Worm (Caenorhabditis elegans) whole organism, L4 larva: ENCODE results near the gene cam-1.

Experiments used
- F10B5.3 ChIP-seq: sonication (generic microtip); optimal IDR thresholded peaks from 2 replicates; lab custom pipeline; 2016; ENCODE audit warnings: mild to moderate bottlenecking, missing genetic modification characterization, missing compliant biosample characterization
- F26F4.8 ChIP-seq: fragments of 200-800 bp; sonication (Bioruptor generic); conservative IDR thresholded peaks from 2 replicates; pipeline ENCODE4 v1.3.6; 2022; ENCODE audit warnings: missing genetic modification characterization, missing compliant biosample characterization
- F37D6.2 ChIP-seq: sonication (generic microtip); optimal IDR thresholded peaks from 2 replicates; lab custom pipeline; 2016; ENCODE audit warnings: mild to moderate bottlenecking, missing genetic modification characterization, missing compliant biosample characterization
- Y5F2A.4 ChIP-seq: fragments of 200-800 bp; sonication (Bioruptor generic); optimal IDR thresholded peaks from 2 replicates; lab custom pipeline; 2018; ENCODE audit warnings: mild to moderate bottlenecking, missing genetic modification characterization, missing compliant biosample characterization
- ZK546.5 ChIP-seq, 2 experiments: sonication (generic microtip); optimal IDR thresholded peaks; 2 replicates each; lab custom pipeline; 2017; ENCODE audit warnings: missing biosample characterization in 2 of 2, missing genetic modification characterization in 2 of 2
- aha-1 ChIP-seq: fragments of 150-350 bp; peaks from one replicate; lab custom pipeline; 2014; ENCODE audit warnings: missing biosample characterization, missing genetic modification characterization
- aly-2 ChIP-seq: sonication (generic microtip); optimal IDR thresholded peaks from 2 replicates; lab custom pipeline; 2018; ENCODE audit warnings: missing biosample characterization, missing genetic modification characterization
- attf-4 ChIP-seq: sonication (generic microtip); optimal IDR thresholded peaks from 3 replicates; lab custom pipeline; 2017; ENCODE audit warnings: missing biosample characterization, missing genetic modification characterization
- ceh-20 ChIP-seq: fragments of 200-800 bp; sonication (Bioruptor generic); IDR thresholded peaks from 2 replicates; pipeline ENCODE4 v1.3.6; 2022; ENCODE audit warnings: missing genetic modification reagents, missing genetic modification characterization, missing compliant biosample characterization
- ceh-44 ChIP-seq: fragments of 200-800 bp; sonication (Bioruptor generic); IDR thresholded peaks from 2 replicates; pipeline ENCODE4 v1.3.6; 2022; ENCODE audit warnings: missing genetic modification reagents, missing genetic modification characterization, missing compliant biosample characterization
- ceh-82 ChIP-seq: sonication (generic microtip); optimal IDR thresholded peaks from 2 replicates; lab custom pipeline; 2017; ENCODE audit warnings: missing biosample characterization, missing genetic modification characterization
- cey-2 ChIP-seq: sonication (generic microtip); optimal IDR thresholded peaks from 3 replicates; lab custom pipeline; 2017; ENCODE audit warnings: missing genetic modification characterization, mild to moderate bottlenecking, missing compliant biosample characterization, antibody characterized with exemption, borderline replicate concordance; ENCODE audit not compliant: insufficient read depth
- ctbp-1 ChIP-seq: fragments of 200-800 bp; sonication (Bioruptor generic); IDR thresholded peaks from 2 replicates; pipeline ENCODE4 v1.3.6; 2022; ENCODE audit warnings: missing genetic modification reagents, missing genetic modification characterization, missing compliant biosample characterization
- daf-8 ChIP-seq: fragments of 200-800 bp; sonication (Bioruptor generic); IDR thresholded peaks from 2 replicates; pipeline ENCODE4 v1.3.6; 2022; ENCODE audit warnings: missing genetic modification characterization, missing compliant biosample characterization
- dmd-8 ChIP-seq: fragments of 200-800 bp; sonication (Bioruptor generic); IDR thresholded peaks from 2 replicates; pipeline ENCODE4 v1.3.6; 2022; ENCODE audit warnings: missing genetic modification characterization, missing compliant biosample characterization
- egl-27 ChIP-seq: sonication (generic microtip); optimal IDR thresholded peaks from 3 replicates; lab custom pipeline; 2017; ENCODE audit warnings: missing biosample characterization, missing genetic modification reagents, missing genetic modification characterization
- egl-43 ChIP-seq: fragments of 200-800 bp; sonication (Bioruptor generic); IDR thresholded peaks from 2 replicates; pipeline ENCODE4 v1.3.6; 2022; ENCODE audit warnings: missing genetic modification reagents, missing genetic modification characterization, missing compliant biosample characterization
- fkh-10 ChIP-seq: fragments of 150-350 bp; optimal IDR thresholded peaks from 2 replicates; lab custom pipeline; 2014; ENCODE audit warnings: missing biosample characterization, missing genetic modification reagents, missing genetic modification characterization
- fos-1 ChIP-seq: fragments of 150-350 bp; optimal IDR thresholded peaks from 2 replicates; lab custom pipeline; 2014; ENCODE audit warnings: missing biosample characterization, missing genetic modification characterization
- gei-8 ChIP-seq: fragments of 200-800 bp; sonication (Bioruptor generic); optimal IDR thresholded peaks from 2 replicates; lab custom pipeline; 2018; ENCODE audit warnings: mild to moderate bottlenecking, missing genetic modification characterization, missing compliant biosample characterization
- hif-1 ChIP-seq, 2 experiments: sonication (generic microtip); optimal IDR thresholded peaks; 2 replicates each; lab custom pipeline; 2016 to 2017; ENCODE audit warnings: missing compliant biosample characterization in 2 of 2, missing genetic modification characterization in 2 of 2, missing genetic modification reagents in 2 of 2, missing genotype in 2 of 2, mild to moderate bottlenecking in 1 of 2
- hmg-1.1 ChIP-seq: fragments of 200-800 bp; sonication (Bioruptor generic); IDR thresholded peaks from 2 replicates; pipeline ENCODE4 v1.3.6; 2022; ENCODE audit warnings: missing genetic modification reagents, missing genetic modification characterization, missing compliant biosample characterization
- jun-1 ChIP-seq: fragments of 150-350 bp; optimal IDR thresholded peaks from 2 replicates; lab custom pipeline; 2014; ENCODE audit warnings: missing biosample characterization, missing genetic modification reagents, missing genetic modification characterization
- lin-1 ChIP-seq: fragments of 200-800 bp; sonication (Bioruptor generic); IDR thresholded peaks from 2 replicates; pipeline ENCODE4 v1.3.6; 2022; ENCODE audit warnings: missing genetic modification reagents, missing genetic modification characterization, missing compliant biosample characterization
- lin-38 ChIP-seq: fragments of 200-800 bp; sonication (Bioruptor generic); IDR thresholded peaks from 2 replicates; pipeline ENCODE4 v1.3.6; 2022; ENCODE audit warnings: missing genetic modification reagents, missing genetic modification characterization, missing compliant biosample characterization
- lir-3 ChIP-seq: sonication (generic microtip); optimal IDR thresholded peaks from 2 replicates; lab custom pipeline; 2016; ENCODE audit warnings: mild to moderate bottlenecking, missing genetic modification characterization, missing compliant biosample characterization
- mdl-1 ChIP-seq, 2 experiments: fragments of 150-350 bp in 1 of 2; sonication (generic microtip) in 1 of 2; optimal IDR thresholded peaks; 2 replicates each; lab custom pipeline; 2014 to 2017; ENCODE audit warnings: missing biosample characterization in 2 of 2, missing genetic modification characterization in 2 of 2
- mxl-2 ChIP-seq: fragments of 200-800 bp; sonication (Bioruptor generic); conservative IDR thresholded peaks from 2 replicates; pipeline ENCODE4 v1.3.6; 2022; ENCODE audit warnings: missing genetic modification reagents, missing genetic modification characterization, missing compliant biosample characterization
- mxl-3 ChIP-seq: fragments of 200-800 bp; sonication (Bioruptor generic); optimal IDR thresholded peaks from 2 replicates; lab custom pipeline; 2018; ENCODE audit warnings: mild to moderate bottlenecking, missing genetic modification characterization, missing compliant biosample characterization
- nhr-10 ChIP-seq: fragments of 150-350 bp; optimal IDR thresholded peaks from 2 replicates; lab custom pipeline; 2014; ENCODE audit warnings: missing biosample characterization, missing genetic modification characterization
- nhr-11 ChIP-seq: fragments of 150-350 bp; optimal IDR thresholded peaks from 2 replicates; lab custom pipeline; 2014; ENCODE audit warnings: missing biosample characterization, missing genetic modification characterization
- nhr-111 ChIP-seq: fragments of 200-800 bp; sonication (Bioruptor generic); optimal IDR thresholded peaks from 2 replicates; lab custom pipeline; 2018; ENCODE audit warnings: mild to moderate bottlenecking, missing genetic modification characterization, missing compliant biosample characterization
- nhr-237 ChIP-seq: sonication (generic microtip); optimal IDR thresholded peaks from 2 replicates; lab custom pipeline; 2017; ENCODE audit warnings: missing biosample characterization, missing genetic modification characterization
- nhr-25 ChIP-seq: sonication (generic microtip); optimal IDR thresholded peaks from 2 replicates; lab custom pipeline; 2017; ENCODE audit warnings: missing genetic modification characterization, mild to moderate bottlenecking, missing compliant biosample characterization, antibody characterized with exemption, moderate library complexity, borderline replicate concordance; ENCODE audit not compliant: insufficient read depth
- nhr-41 ChIP-seq: fragments of 200-800 bp; sonication (Bioruptor generic); IDR thresholded peaks from 2 replicates; pipeline ENCODE4 v1.3.6; 2022; ENCODE audit warnings: missing genetic modification reagents, missing genetic modification characterization, missing compliant biosample characterization
- nhr-48 ChIP-seq: sonication (generic microtip); optimal IDR thresholded peaks from 2 replicates; lab custom pipeline; 2016; ENCODE audit warnings: mild to moderate bottlenecking, missing genetic modification characterization, missing compliant biosample characterization
- pqm-1 ChIP-seq: sonication (generic microtip); optimal IDR thresholded peaks from 2 replicates; lab custom pipeline; 2017; ENCODE audit warnings: missing biosample characterization, missing genetic modification characterization
- saeg-2 ChIP-seq: fragments of 200-800 bp; sonication (Bioruptor generic); IDR thresholded peaks from 2 replicates; pipeline ENCODE4 v1.3.6; 2022; ENCODE audit warnings: missing genetic modification reagents, missing genetic modification characterization, missing compliant biosample characterization
- set-16 ChIP-seq: fragments of 200-800 bp; sonication (Bioruptor generic); IDR thresholded peaks from 2 replicates; pipeline ENCODE4 v1.3.6; 2022; ENCODE audit warnings: missing genetic modification reagents, missing genetic modification characterization, missing compliant biosample characterization
- spr-1 ChIP-seq: sonication (generic microtip); optimal IDR thresholded peaks from 2 replicates; lab custom pipeline; 2016; ENCODE audit warnings: mild to moderate bottlenecking, missing genetic modification characterization, missing compliant biosample characterization
- spr-3 ChIP-seq: fragments of 200-800 bp; sonication (Bioruptor generic); optimal IDR thresholded peaks from 2 replicates; lab custom pipeline; 2018; ENCODE audit warnings: mild to moderate bottlenecking, missing genetic modification characterization, missing compliant biosample characterization
- unc-39 ChIP-seq: sonication (generic microtip); optimal IDR thresholded peaks from 2 replicates; lab custom pipeline; 2017; ENCODE audit warnings: missing biosample characterization, missing genetic modification characterization
- zag-1 ChIP-seq: fragments of 150-350 bp; optimal IDR thresholded peaks from 2 replicates; lab custom pipeline; 2014; ENCODE audit warnings: missing biosample characterization, missing genetic modification characterization
- zfp-2 ChIP-seq: sonication (generic microtip); optimal IDR thresholded peaks from 2 replicates; lab custom pipeline; 2016; ENCODE audit warnings: mild to moderate bottlenecking, missing genetic modification characterization, missing compliant biosample characterization
- zfp-3 ChIP-seq: fragments of 200-800 bp; sonication (Bioruptor generic); conservative IDR thresholded peaks from 2 replicates; pipeline ENCODE4 v1.3.6; 2022; ENCODE audit warnings: missing genetic modification reagents, missing genetic modification characterization, missing compliant biosample characterization
- zip-11 ChIP-seq: fragments of 200-800 bp; sonication (Bioruptor generic); IDR thresholded peaks from 2 replicates; pipeline ENCODE4 v1.3.6; 2022; ENCODE audit warnings: missing genetic modification characterization, missing compliant biosample characterization
- zip-2 ChIP-seq: fragments of 150-350 bp; optimal IDR thresholded peaks from 2 replicates; lab custom pipeline; 2014; ENCODE audit warnings: missing biosample characterization, missing genetic modification characterization
- ztf-7 ChIP-seq: fragments of 150-350 bp; optimal IDR thresholded peaks from 2 replicates; lab custom pipeline; 2014; ENCODE audit warnings: missing biosample characterization, missing genetic modification characterization

Gene cam-1

DNA sequence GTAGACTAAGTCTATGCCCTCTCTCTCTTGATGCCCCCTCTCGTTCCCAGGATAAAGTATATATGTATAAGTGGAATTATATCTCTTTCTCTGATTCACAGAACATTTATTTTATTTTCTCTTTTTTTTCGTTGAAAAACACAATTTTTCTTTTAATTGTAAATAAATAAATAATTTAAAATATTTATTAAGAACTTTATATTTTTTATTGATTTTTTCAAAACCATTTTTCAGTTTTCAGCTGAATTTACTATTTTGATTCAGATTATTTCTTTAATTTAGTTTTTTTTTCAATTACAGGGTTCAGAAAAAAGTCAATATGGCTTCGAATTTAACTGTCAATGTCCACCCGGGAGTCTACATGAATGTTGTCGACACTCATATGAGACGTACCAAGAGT, 21.2 kb upstream of the cam-1 start, which contains the start of gene eif-3.F:
Gene eif-3.F, plus strand, starts transcription at position 301 of the 400 bp plus-strand sequence.
- no peak for TF ChIP-seq spr-1 (tag; lab: Kevin White, UChicago)
- no peak for TF ChIP-seq nhr-111
- no peak for TF ChIP-seq dmd-8 (GFP tag; lab: Robert Waterston, UW)
- TF ChIP-seq ceh-82 (tag; lab: Kevin White, UChicago) = no peak
- TF ChIP-seq gei-8 (GFP tag; lab: Kevin White, UChicago) = no peak
- no peak for TF ChIP-seq nhr-237 (tag; lab: Kevin White, UChicago)
- TF ChIP-seq mdl-1 (tag; optimal IDR thresholded peaks at IDR 0.05; lab: Kevin White, UChicago) = no peak
- TF ChIP-seq saeg-2 = no peak

- TF ChIP-seq ceh-20 (GFP tag; lab: Robert Waterston, UW) = no peak
- TF ChIP-seq dmd-8 (GFP tag; lab: Robert Waterston, UW) = no peak
- TF ChIP-seq, all 104 proteins: peak for 0
Observed at ce11 chrII:9329474-9329873, 19.4 kb upstream of the cam-1 start, which contains the start of gene wbp-2. wbp-2 (plus strand) TSS chrII:9329774.

DNA sequence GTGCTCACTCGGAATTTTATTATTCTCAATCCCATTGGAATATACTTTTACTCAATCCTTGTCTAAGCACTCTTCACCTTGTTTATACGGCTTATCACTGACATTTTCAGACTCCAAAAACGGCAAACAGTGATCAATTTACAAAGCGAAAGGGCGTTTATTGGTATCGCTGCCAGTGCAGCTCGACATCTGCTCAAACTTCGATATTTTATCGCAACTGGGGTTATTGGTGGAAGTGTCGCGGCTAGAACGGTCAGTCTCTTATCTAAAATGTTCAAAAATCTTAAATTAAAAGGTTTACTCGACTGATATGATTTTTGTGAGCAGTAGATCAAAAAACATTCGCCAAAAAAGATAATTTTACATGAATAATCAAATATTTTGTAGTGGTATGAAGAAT, 15.5 kb upstream of the cam-1 start:
- TF ChIP-seq zfp-3 (GFP tag; lab: Robert Waterston, UW) = no peak
- no peak for TF ChIP-seq mdl-1 (tag; optimal IDR thresholded peaks at IDR 0.05; lab: Kevin White, UChicago)
- TF ChIP-seq saeg-2 = no peak
- TF ChIP-seq attf-4 = no peak
- no peak for TF ChIP-seq mxl-3 (GFP tag; lab: Kevin White, UChicago)
- TF ChIP-seq nhr-25 (tag; lab: Kevin White, UChicago) = no peak
- TF ChIP-seq aha-1 (tag; lab: Kevin White, UChicago) = no peak
- no peak for TF ChIP-seq spr-1 (tag; lab: Kevin White, UChicago)
- no peak for TF ChIP-seq ctbp-1 (GFP tag; lab: Robert Waterston, UW)
- no peak for TF ChIP-seq fos-1 (tag; lab: Kevin White, UChicago)
- TF ChIP-seq aly-2 (tag; lab: Kevin White, UChicago) = no peak
- no peak for TF ChIP-seq lin-38 (GFP tag; lab: Robert Waterston, UW)
- no peak for TF ChIP-seq lir-3 (tag; lab: Kevin White, UChicago)
- TF ChIP-seq ZK546.5 (tag; optimal IDR thresholded peaks at IDR 0.05; lab: Kevin White, UChicago) = no peak
- TF ChIP-seq lin-1 (GFP tag; lab: Robert Waterston, UW) = no peak
- TF ChIP-seq egl-43 (GFP tag; lab: Robert Waterston, UW) = no peak
- TF ChIP-seq unc-39 (tag; lab: Kevin White, UChicago) = no peak
- TF ChIP-seq ceh-44 (GFP tag; lab: Robert Waterston, UW) = no peak
- no peak for TF ChIP-seq hif-1 (tag; optimal IDR thresholded peaks at IDR 0.05; lab: Kevin White, UChicago)
- no peak for TF ChIP-seq nhr-10 (tag; lab: Kevin White, UChicago)
- TF ChIP-seq F26F4.8 = no peak
- TF ChIP-seq pqm-1 (tag; lab: Kevin White, UChicago) = peak; percentile 78
- no peak for TF ChIP-seq zfp-2 (tag; lab: Kevin White, UChicago)
- TF ChIP-seq cey-2 (tag; lab: Kevin White, UChicago) = no peak
- TF ChIP-seq zip-2 (tag; lab: Kevin White, UChicago) = no peak
- TF ChIP-seq ztf-7 (tag; lab: Kevin White, UChicago) = no peak
- no peak for TF ChIP-seq zip-11 (GFP tag; lab: Robert Waterston, UW)
- no peak for TF ChIP-seq zag-1 (tag; lab: Kevin White, UChicago)
- TF ChIP-seq nhr-11 (tag; lab: Kevin White, UChicago) = no peak
- no peak for TF ChIP-seq fkh-10 (GFP tag; lab: Kevin White, UChicago)
- TF ChIP-seq F10B5.3 (tag; lab: Kevin White, UChicago) = no peak
- TF ChIP-seq mxl-2 = no peak
- no peak for TF ChIP-seq ceh-82 (tag; lab: Kevin White, UChicago)
- no peak for TF ChIP-seq spr-3
- no peak for TF ChIP-seq F37D6.2 (tag; lab: Kevin White, UChicago)
- TF ChIP-seq nhr-41 = no peak
- no peak for TF ChIP-seq set-16
- no peak for TF ChIP-seq hmg-1.1 (GFP tag; lab: Robert Waterston, UW)
- no peak for TF ChIP-seq jun-1 (tag; lab: Kevin White, UChicago)
- no peak for TF ChIP-seq Y5F2A.4 (GFP tag; lab: Kevin White, UChicago)
- no peak for TF ChIP-seq daf-8 (GFP tag; lab: Robert Waterston, UW)
- no peak for TF ChIP-seq nhr-48 (tag; lab: Kevin White, UChicago)
- no peak for TF ChIP-seq egl-27 (tag; lab: Kevin White, UChicago)
